Worm (Caenorhabditis elegans): ENCODE measurements around the gene fzy-1.
"Not testable (repeated sequence)": the region's sequence is repeated elsewhere in the genome, so short reads cannot be mapped to it uniquely, and the experiment has no call there.

The fzy-1 gene

ce11 chrII:5521411-5521810 lies 20.8 kb downstream of the fzy-1 start, which contains the start of gene ZK177.12:
ZK177.12 (plus strand) TSS chrII:5521711.
- TF ChIP-seq B0310.2 (tag; optimal IDR thresholded peaks at IDR 0.05): no peak
- TF ChIP-seq ets-7 (tag; optimal IDR thresholded peaks at IDR 0.05): no peak
- no peak for TF ChIP-seq tra-4 (tag; optimal IDR thresholded peaks at IDR 0.05)
- no peak for TF ChIP-seq hmbx-1 (tag; optimal IDR thresholded peaks at IDR 0.05)
- no peak for TF ChIP-seq hnd-1 (tag; optimal IDR thresholded peaks at IDR 0.05)
- no peak for TF ChIP-seq aly-1 (tag; optimal IDR thresholded peaks at IDR 0.05)
- no peak for TF ChIP-seq pes-1 (GFP tag; IDR thresholded peaks at IDR 0.05)
- TF ChIP-seq ama-1 (optimal IDR thresholded peaks at IDR 0.05): no peak
- no peak for TF ChIP-seq ceh-13 (GFP tag; optimal IDR thresholded peaks at IDR 0.05)
- TF ChIP-seq hmg-4 (GFP tag; optimal IDR thresholded peaks at IDR 0.05): no peak
- TF ChIP-seq tbx-37 (GFP tag; conservative IDR thresholded peaks at IDR 0.05): no peak
- TF ChIP-seq sea-1 (GFP tag; conservative IDR thresholded peaks at IDR 0.05): no peak
- no peak for TF ChIP-seq flt-1 (GFP tag; IDR thresholded peaks at IDR 0.05)
- TF ChIP-seq ceh-36 (tag; optimal IDR thresholded peaks at IDR 0.05): no peak

- no peak for TF ChIP-seq aly-1 (tag; optimal IDR thresholded peaks at IDR 0.05)
- TF ChIP-seq scrt-1 (GFP tag; IDR thresholded peaks at IDR 0.05): no peak
- no peak for TF ChIP-seq B0310.2 (tag; optimal IDR thresholded peaks at IDR 0.05)
- TF ChIP-seq ceh-36 (tag; optimal IDR thresholded peaks at IDR 0.05): no peak
- no peak for TF ChIP-seq ceh-13 (GFP tag; optimal IDR thresholded peaks at IDR 0.05)
- no peak for TF ChIP-seq ets-7 (tag; optimal IDR thresholded peaks at IDR 0.05)
- TF ChIP-seq tbx-37 (GFP tag; conservative IDR thresholded peaks at IDR 0.05): no peak
- no peak for TF ChIP-seq F13C5.2 (tag; optimal IDR thresholded peaks at IDR 0.05)
- no peak for TF ChIP-seq hnd-1 (tag; optimal IDR thresholded peaks at IDR 0.05)
- no peak for TF ChIP-seq tra-4 (tag; optimal IDR thresholded peaks at IDR 0.05)
- TF ChIP-seq hmbx-1 (tag; optimal IDR thresholded peaks at IDR 0.05): no peak
- TF ChIP-seq flt-1 (GFP tag; IDR thresholded peaks at IDR 0.05): no peak
- no peak for TF ChIP-seq ama-1 (optimal IDR thresholded peaks at IDR 0.05)
- no peak for TF ChIP-seq pes-1 (GFP tag; IDR thresholded peaks at IDR 0.05)
These were observed 22.1 kb downstream of the fzy-1 start, which contains the start of gene ZK177.11 for ce11 chrII:5522637-5523036. ZK177.11 (plus strand) TSS chrII:5522937.

- no peak for TF ChIP-seq aly-1 (tag; optimal IDR thresholded peaks at IDR 0.05)
- TF ChIP-seq hnd-1 (tag; optimal IDR thresholded peaks at IDR 0.05): no peak
- no peak for TF ChIP-seq scrt-1 (GFP tag; IDR thresholded peaks at IDR 0.05)
- TF ChIP-seq tbx-11 (GFP tag; IDR thresholded peaks at IDR 0.05): no peak
- no peak for TF ChIP-seq tra-4 (tag; optimal IDR thresholded peaks at IDR 0.05)
- no peak for TF ChIP-seq tbx-37 (GFP tag; conservative IDR thresholded peaks at IDR 0.05)
- no peak for TF ChIP-seq B0310.2 (tag; optimal IDR thresholded peaks at IDR 0.05)
These were observed 24.7 kb downstream of the fzy-1 start, which contains the start of gene tbx-35 for ce11 chrII:5525297-5525696. tbx-35 (minus strand) TSS chrII:5525397.

- TF ChIP-seq hnd-1 (tag; optimal IDR thresholded peaks at IDR 0.05): no peak
These were observed 27.3 kb downstream of the fzy-1 start, which contains the start of gene ZK177.1 for ce11 chrII:5527841-5528240. ZK177.1 (plus strand) TSS chrII:5528141.

ce11 chrII:5531855-5532328 lies 31.3 kb downstream of the fzy-1 start, which contains the start of gene C17C3.9:
C17C3.9 (minus strand) TSS chrII:5532278.
- TF ChIP-seq tbx-11 (GFP tag; IDR thresholded peaks at IDR 0.05) (no peak), ceh-36 (tag; optimal IDR thresholded peaks at IDR 0.05) (no peak), ceh-13 (GFP tag; optimal IDR thresholded peaks at IDR 0.05) (no peak), flt-1 (GFP tag; IDR thresholded peaks at IDR 0.05) (no peak), hmg-4 (GFP tag; optimal IDR thresholded peaks at IDR 0.05) (no peak), aly-1 (tag; optimal IDR thresholded peaks at IDR 0.05) (no peak), B0310.2 (tag; optimal IDR thresholded peaks at IDR 0.05) (no peak), hnd-1 (tag; optimal IDR thresholded peaks at IDR 0.05) (no peak), tbx-37 (GFP tag; conservative IDR thresholded peaks at IDR 0.05) (no peak), sea-1 (GFP tag; conservative IDR thresholded peaks at IDR 0.05) (no peak), scrt-1 (GFP tag; IDR thresholded peaks at IDR 0.05) (no peak)

- TF ChIP-seq ama-1 (optimal IDR thresholded peaks at IDR 0.05) (no peak), ceh-36 (tag; optimal IDR thresholded peaks at IDR 0.05) (no peak), tbx-11 (GFP tag; IDR thresholded peaks at IDR 0.05) (no peak), F13C5.2 (tag; optimal IDR thresholded peaks at IDR 0.05) (no peak), hmg-4 (GFP tag; optimal IDR thresholded peaks at IDR 0.05) (no peak), hmbx-1 (tag; optimal IDR thresholded peaks at IDR 0.05) (no peak), aly-1 (tag; optimal IDR thresholded peaks at IDR 0.05) (no peak), tra-4 (tag; optimal IDR thresholded peaks at IDR 0.05) (no peak), ceh-13 (GFP tag; optimal IDR thresholded peaks at IDR 0.05) (no peak), sea-1 (GFP tag; conservative IDR thresholded peaks at IDR 0.05) (no peak), flt-1 (GFP tag; IDR thresholded peaks at IDR 0.05) (no peak), hnd-1 (tag; optimal IDR thresholded peaks at IDR 0.05) (no peak)
These were observed 33.1 kb downstream of the fzy-1 start, which contains the start of gene hlh-26 for ce11 chrII:5533642-5534041. hlh-26 (minus strand) TSS chrII:5533742.

ce11 chrII:5534939-5535338 lies 34.4 kb downstream of the fzy-1 start, which contains the start of gene hlh-25:
hlh-25 (plus strand) TSS chrII:5535239.
- not testable (repeated sequence) for TF ChIP-seq ceh-36 (tag; optimal IDR thresholded peaks at IDR 0.05); ama-1 (optimal IDR thresholded peaks at IDR 0.05); hnd-1 (tag; optimal IDR thresholded peaks at IDR 0.05)

- TF ChIP-seq ceh-36 (tag; optimal IDR thresholded peaks at IDR 0.05): no peak
- TF ChIP-seq ets-7 (tag; optimal IDR thresholded peaks at IDR 0.05): no peak
- no peak for TF ChIP-seq sea-1 (GFP tag; conservative IDR thresholded peaks at IDR 0.05)
- no peak for TF ChIP-seq ceh-13 (GFP tag; optimal IDR thresholded peaks at IDR 0.05)
- no peak for TF ChIP-seq pes-1 (GFP tag; IDR thresholded peaks at IDR 0.05)
- TF ChIP-seq F13C5.2 (tag; optimal IDR thresholded peaks at IDR 0.05): no peak
- no peak for TF ChIP-seq B0310.2 (tag; optimal IDR thresholded peaks at IDR 0.05)
- no peak for TF ChIP-seq tbx-37 (GFP tag; conservative IDR thresholded peaks at IDR 0.05)
- no peak for TF ChIP-seq tbx-11 (GFP tag; IDR thresholded peaks at IDR 0.05)
These were observed 36.5 kb downstream of the fzy-1 start for ce11 chrII:5537078-5537477.
